Worm (Caenorhabditis elegans) whole organism, midembryonic: ENCODE measurements around the gene F17E9.3.

Experiments used
- T22C8.4 ChIP-seq: fragments of 200-800 bp; sonication (Bioruptor generic); IDR thresholded peaks from 2 replicates; pipeline ENCODE4 v1.3.6; 2022; ENCODE audit warnings: missing genetic modification characterization, missing compliant biosample characterization
- cog-1 ChIP-seq: sonication (generic microtip); optimal IDR thresholded peaks from 2 replicates; lab custom pipeline; 2016; ENCODE audit warnings: missing genetic modification characterization, missing compliant biosample characterization
- flt-1 ChIP-seq: fragments of 200-800 bp; sonication (Bioruptor generic); IDR thresholded peaks from 2 replicates; pipeline ENCODE4 v1.3.6; 2022; ENCODE audit warnings: missing genetic modification characterization, missing compliant biosample characterization
- klf-2 ChIP-seq: fragments of 200-800 bp; sonication (Bioruptor generic); conservative IDR thresholded peaks from 2 replicates; pipeline ENCODE4 v1.3.6; 2022; ENCODE audit warnings: missing genetic modification reagents, missing genetic modification characterization, missing compliant biosample characterization
- ref-1 ChIP-seq: fragments of 200-800 bp; sonication (Bioruptor generic); conservative IDR thresholded peaks from 2 replicates; pipeline ENCODE4 v1.3.6; 2022; ENCODE audit warnings: missing genetic modification reagents, missing genetic modification characterization, missing compliant biosample characterization
- tab-1 ChIP-seq: fragments of 200-800 bp; sonication (Bioruptor generic); IDR thresholded peaks from 2 replicates; pipeline ENCODE4 v1.3.6; 2022; ENCODE audit warnings: missing genetic modification characterization, missing compliant biosample characterization
- ztf-29 ChIP-seq: fragments of 200-800 bp; sonication (Bioruptor generic); IDR thresholded peaks from 2 replicates; pipeline ENCODE4 v1.3.6; 2022; ENCODE audit warnings: missing genetic modification reagents, missing genetic modification characterization, missing compliant biosample characterization

DNA sequence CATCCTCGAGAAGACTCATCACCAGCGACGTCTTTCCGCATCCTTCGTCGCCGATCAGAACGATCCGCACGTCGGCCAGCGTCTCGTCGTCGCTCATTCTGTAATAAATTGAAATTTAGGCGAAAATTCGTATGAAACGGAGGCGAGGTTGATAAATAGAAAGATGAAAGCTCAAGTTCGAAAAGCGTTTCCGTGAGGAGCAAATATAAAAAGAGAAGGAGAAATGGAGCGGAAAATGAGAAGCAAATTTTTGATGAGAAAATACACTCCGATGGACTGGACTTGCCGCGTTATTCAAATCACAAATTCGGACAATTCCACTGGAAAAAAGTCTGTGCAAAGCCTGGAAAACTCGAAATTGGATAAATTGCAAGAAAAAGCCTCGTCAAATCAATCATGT is 39.4 kb downstream of the F17E9.3 start, which contains the start of gene D2096.11:
- TF ChIP-seq ref-1 (GFP tag; lab: Robert Waterston, UW) = no peak
- no peak for TF ChIP-seq cog-1 (tag; lab: Kevin White, UChicago)
- no peak for TF ChIP-seq ztf-29 (GFP tag; lab: Robert Waterston, UW)
- TF ChIP-seq flt-1 (GFP tag; lab: Robert Waterston, UW) = no peak
- no peak for TF ChIP-seq tab-1
- TF ChIP-seq T22C8.4 (GFP tag; lab: Robert Waterston, UW) = no peak
- no peak for TF ChIP-seq klf-2 (GFP tag; lab: Robert Waterston, UW)
